Worm (Caenorhabditis elegans): ENCODE results near the gene lov-1.

lov-1 gene

ce11 chrII:10084482-10084881, 37.1 kb downstream of the lov-1 start:
- TF ChIP-seq nhr-10 (tag; optimal IDR thresholded peaks at IDR 0.05) (no peak), nhr-21 (tag; optimal IDR thresholded peaks at IDR 0.05) (no peak), blmp-1 (tag; optimal IDR thresholded peaks at IDR 0.05; ENCODE audit: insufficient read depth) (no peak), ceh-82 (tag; optimal IDR thresholded peaks at IDR 0.05) (no peak), nhr-77 (tag; optimal IDR thresholded peaks at IDR 0.05) (no peak), ama-1 (optimal IDR thresholded peaks at IDR 0.05) (no peak), egl-27 (tag; optimal IDR thresholded peaks at IDR 0.05) (no peak), lin-39 (tag; optimal IDR thresholded peaks at IDR 0.05) (no peak), ztf-4 (tag; optimal IDR thresholded peaks at IDR 0.05) (no peak), C34F6.9 (tag; optimal IDR thresholded peaks at IDR 0.05) (no peak), skn-1 (tag; optimal IDR thresholded peaks at IDR 0.05) (no peak), F13H6.1 (tag; optimal IDR thresholded peaks at IDR 0.05) (no peak), aly-2 (tag; optimal IDR thresholded peaks at IDR 0.05) (no peak), nhr-11 (tag; optimal IDR thresholded peaks at IDR 0.05) (no peak), gmeb-1 (tag; optimal IDR thresholded peaks at IDR 0.05) (no peak)

- no peak for TF ChIP-seq dmd-4 (tag; optimal IDR thresholded peaks at IDR 0.05)
- TF ChIP-seq lin-13 (GFP tag; optimal IDR thresholded peaks at IDR 0.05): no peak
- TF ChIP-seq sem-4 (tag; optimal IDR thresholded peaks at IDR 0.05): no peak
- TF ChIP-seq nhr-237 (tag; optimal IDR thresholded peaks at IDR 0.05): no peak
- no peak for TF ChIP-seq peb-1 (tag; optimal IDR thresholded peaks at IDR 0.05)
- no peak for TF ChIP-seq ztf-11 (tag; optimal IDR thresholded peaks at IDR 0.05)
- no peak for TF ChIP-seq snpc-4 (tag; optimal IDR thresholded peaks at IDR 0.05)
- no peak for TF ChIP-seq mab-5 (tag; optimal IDR thresholded peaks at IDR 0.05)
- TF ChIP-seq aly-2 (tag; optimal IDR thresholded peaks at IDR 0.05): no peak
Measured at ce11 chrII:10075794-10076193, 45.8 kb downstream of the lov-1 start.

- no peak for TF ChIP-seq zag-1 (tag; optimal IDR thresholded peaks at IDR 0.05)
- TF ChIP-seq nhr-129 (tag; optimal IDR thresholded peaks at IDR 0.05): no peak
- TF ChIP-seq lsy-2 (tag; optimal IDR thresholded peaks at IDR 0.05): no peak
- no peak for TF ChIP-seq sma-9 (GFP tag; optimal IDR thresholded peaks at IDR 0.05)
- no peak for TF ChIP-seq sma-9 (tag; optimal IDR thresholded peaks at IDR 0.05)
- no peak for TF ChIP-seq nhr-6 (tag; optimal IDR thresholded peaks at IDR 0.05)
- no peak for TF ChIP-seq unc-39 (tag; optimal IDR thresholded peaks at IDR 0.05)
- TF ChIP-seq skn-1 (tag; optimal IDR thresholded peaks at IDR 0.05): no peak
- no peak for TF ChIP-seq ztf-4 (tag; optimal IDR thresholded peaks at IDR 0.05)
- no peak for TF ChIP-seq unc-62 (GFP tag; optimal IDR thresholded peaks at IDR 0.05)
- no peak for TF ChIP-seq ceh-82 (tag; optimal IDR thresholded peaks at IDR 0.05)
- no peak for TF ChIP-seq lin-11 (tag; optimal IDR thresholded peaks at IDR 0.05)
- TF ChIP-seq F13H6.1 (tag; optimal IDR thresholded peaks at IDR 0.05): no peak
- no peak for TF ChIP-seq crh-2 (tag; optimal IDR thresholded peaks at IDR 0.05)
- TF ChIP-seq ceh-16 (tag; optimal IDR thresholded peaks at IDR 0.05): no peak
- no peak for TF ChIP-seq dmd-4 (tag; optimal IDR thresholded peaks at IDR 0.05)
- no peak for TF ChIP-seq R02D3.7 (tag; optimal IDR thresholded peaks at IDR 0.05)
- no peak for TF ChIP-seq alr-1 (tag; optimal IDR thresholded peaks at IDR 0.05)
- TF ChIP-seq fos-1 (tag; optimal IDR thresholded peaks at IDR 0.05): no peak
- TF ChIP-seq elt-1 (tag; optimal IDR thresholded peaks at IDR 0.05): no peak
- TF ChIP-seq unc-55 (GFP tag; optimal IDR thresholded peaks at IDR 0.05): no peak
Measured at ce11 chrII:10073986-10074385, 47.6 kb downstream of the lov-1 start.

ce11 chrII:10067817-10068216, 53.8 kb downstream of the lov-1 start, which contains the start of gene die-1:
Gene die-1, minus strand, starts transcription at chrII:10067917.
- TF ChIP-seq lin-13 (GFP tag; optimal IDR thresholded peaks at IDR 0.05) (no peak), R02D3.7 (tag; optimal IDR thresholded peaks at IDR 0.05) (no peak), ama-1 (optimal IDR thresholded peaks at IDR 0.05) (no peak), alr-1 (tag; optimal IDR thresholded peaks at IDR 0.05) (no peak), mdl-1 (tag; optimal IDR thresholded peaks at IDR 0.05) (no peak), ceh-82 (tag; optimal IDR thresholded peaks at IDR 0.05) (no peak), nhr-77 (tag; optimal IDR thresholded peaks at IDR 0.05) (no peak), sem-4 (tag; optimal IDR thresholded peaks at IDR 0.05) (no peak), F13H6.1 (tag; optimal IDR thresholded peaks at IDR 0.05) (no peak), nhr-10 (tag; optimal IDR thresholded peaks at IDR 0.05) (no peak)
